Fruit fly (Drosophila melanogaster): ENCODE results near the gene Rox8.

The Rox8 gene

dm6 chr3R:24006449-24007159 is 41.5 kb downstream of the Rox8 start (continued):
- TF ChIP-seq CG8089 (GFP tag; optimal IDR thresholded peaks at IDR 0.05): no peak
- no peak for TF ChIP-seq Lpt (GFP tag; optimal IDR thresholded peaks at IDR 0.05)
- no peak for TF ChIP-seq CG14050 (GFP tag; IDR thresholded peaks at IDR 0.05)
- TF ChIP-seq grn (GFP tag; optimal IDR thresholded peaks at IDR 0.05): peak; percentile 53
- no peak for TF ChIP-seq ham (GFP tag; IDR thresholded peaks at IDR 0.05)
- no peak for TF ChIP-seq Ssrp (tag; optimal IDR thresholded peaks at IDR 0.05)
- no peak for TF ChIP-seq toy (GFP tag; IDR thresholded peaks at IDR 0.05)
- no peak for TF ChIP-seq CG7556 (GFP tag; optimal IDR thresholded peaks at IDR 0.05)
- TF ChIP-seq B-H1 (GFP tag; IDR thresholded peaks at IDR 0.05): no peak
- no peak for TF ChIP-seq CG16813 (GFP tag; IDR thresholded peaks at IDR 0.05; ENCODE audit: partially characterized antibody)
- no peak for TF ChIP-seq sima (GFP tag; optimal IDR thresholded peaks at IDR 0.05)
- peak; percentile 7 for TF ChIP-seq Oli (tag; optimal IDR thresholded peaks at IDR 0.05)
- no peak for TF ChIP-seq Hmr (GFP tag; optimal IDR thresholded peaks at IDR 0.05)
- TF ChIP-seq HLHmδ (GFP tag; optimal IDR thresholded peaks at IDR 0.05): no peak
- no peak for TF ChIP-seq pb (GFP tag; optimal IDR thresholded peaks at IDR 0.05)
- TF ChIP-seq CG16863 (GFP tag; optimal IDR thresholded peaks at IDR 0.05): no peak
- no peak for TF ChIP-seq E2f2 (GFP tag; IDR thresholded peaks at IDR 0.05)
- TF ChIP-seq Sox102F (GFP tag; optimal IDR thresholded peaks at IDR 0.05): peak; percentile 8
- TF ChIP-seq CG11695 (GFP tag; IDR thresholded peaks at IDR 0.05): no peak
- TF ChIP-seq ap (GFP tag; IDR thresholded peaks at IDR 0.05): no peak
- TF ChIP-seq CG3407 (GFP tag; optimal IDR thresholded peaks at IDR 0.05): no peak
- peak; percentile 88 for TF ChIP-seq Ets65A (GFP tag)
- TF ChIP-seq CG14965 (GFP tag; optimal IDR thresholded peaks at IDR 0.05; ENCODE audit: borderline replicate concordance): no peak
- TF ChIP-seq slbo (GFP tag; IDR thresholded peaks at IDR 0.05): peak; percentile 47
- no peak for TF ChIP-seq Kr (GFP tag; optimal IDR thresholded peaks at IDR 0.05)
- peak; percentile 26 for TF ChIP-seq CG12659 (GFP tag; optimal IDR thresholded peaks at IDR 0.05)
- TF ChIP-seq CG2712 (tag; optimal IDR thresholded peaks at IDR 0.05): no peak
- peak in 1 of 2 experiments; percentile 11 for TF ChIP-seq Hr51 (GFP tag; optimal IDR thresholded peaks at IDR 0.05)
- peak; percentile 25; the same call in 1 of the 2 replicates for TF ChIP-seq klu (GFP tag; IDR thresholded peaks at IDR 0.05)
- peak; percentile 42 for TF ChIP-seq lab (GFP tag; optimal IDR thresholded peaks at IDR 0.05)
- TF ChIP-seq Dll (GFP tag; IDR thresholded peaks at IDR 0.05; ENCODE audit: partially characterized antibody): no peak
- TF ChIP-seq zfh2 (GFP tag; optimal IDR thresholded peaks at IDR 0.05): no peak
- TF ChIP-seq CG10979 (tag; optimal IDR thresholded peaks at IDR 0.05): peak; percentile 8
- no peak for TF ChIP-seq CG32532 (GFP tag; IDR thresholded peaks at IDR 0.05)
- TF ChIP-seq mam (GFP tag; optimal IDR thresholded peaks at IDR 0.05): no peak
- TF ChIP-seq Atf-2 (GFP tag; optimal IDR thresholded peaks at IDR 0.05): no peak
- no peak for TF ChIP-seq sr (GFP tag; IDR thresholded peaks at IDR 0.05)
- TF ChIP-seq crc (GFP tag; optimal IDR thresholded peaks at IDR 0.05): no peak
- TF ChIP-seq CG34422 (GFP tag; IDR thresholded peaks at IDR 0.05): no peak
- TF ChIP-seq scrt (GFP tag; optimal IDR thresholded peaks at IDR 0.05): no peak
- peak; percentile 5 for TF ChIP-seq CG1603 (tag; optimal IDR thresholded peaks at IDR 0.05)
- no peak for TF ChIP-seq CG10366 (GFP tag; IDR thresholded peaks at IDR 0.05)
- TF ChIP-seq CG15073 (GFP tag; optimal IDR thresholded peaks at IDR 0.05): no peak
- TF ChIP-seq bigmax (GFP tag; optimal IDR thresholded peaks at IDR 0.05): no peak
- TF ChIP-seq Gsc (GFP tag; IDR thresholded peaks at IDR 0.05): no peak
- no peak for TF ChIP-seq CG18764 (GFP tag; optimal IDR thresholded peaks at IDR 0.05)
- peak; percentile 32 for TF ChIP-seq kni (GFP tag; optimal IDR thresholded peaks at IDR 0.05)
- TF ChIP-seq NC2α (GFP tag; optimal IDR thresholded peaks at IDR 0.05): no peak
- TF ChIP-seq CG3281 (GFP tag; optimal IDR thresholded peaks at IDR 0.05): no peak
- no peak for TF ChIP-seq CG5180 (GFP tag; optimal IDR thresholded peaks at IDR 0.05)

Data from whole organism, embryonic.